Fruit fly (Drosophila melanogaster): ENCODE results near the gene CG44040.

dm6 chr3R:15289828-15290641, 30.1 kb upstream of the CG44040 start:
- TF ChIP-seq tj (GFP tag; optimal IDR thresholded peaks at IDR 0.05) (no peak), cic (GFP tag; optimal IDR thresholded peaks at IDR 0.05) (no peak), bab1 (GFP tag; optimal IDR thresholded peaks at IDR 0.05) (no peak), kay (GFP tag; ENCODE audit: borderline replicate concordance) (no peak)

Measured in whole organism, adult.